Worm (Caenorhabditis elegans) whole organism, late embryonic: ENCODE data around the gene ints-7.

Source experiments
- F13H6.1 ChIP-seq: sonication (generic microtip); optimal IDR thresholded peaks from 2 replicates; lab custom pipeline; 2016; ENCODE audit warnings: missing genetic modification characterization, missing compliant biosample characterization
- ama-1 ChIP-seq: fragments of 150-350 bp; optimal IDR thresholded peaks from 2 replicates; lab custom pipeline; 2014
- ceh-30 ChIP-seq: fragments of 150-350 bp; optimal IDR thresholded peaks from 2 replicates; lab custom pipeline; 2014; ENCODE audit warnings: missing biosample characterization, missing genetic modification characterization
- ceh-6 ChIP-seq: fragments of 200-800 bp; sonication (Bioruptor generic); optimal IDR thresholded peaks from 2 replicates; lab custom pipeline; 2018; ENCODE audit warnings: mild to moderate bottlenecking, missing genetic modification characterization, missing compliant biosample characterization
- ceh-9 ChIP-seq: sonication (generic microtip); optimal IDR thresholded peaks from 2 replicates; lab custom pipeline; 2016; ENCODE audit warnings: mild to moderate bottlenecking, missing genetic modification characterization, inconsistent platforms, missing compliant biosample characterization
- che-1 ChIP-seq: sonication (generic microtip); optimal IDR thresholded peaks from 2 replicates; lab custom pipeline; 2016; ENCODE audit warnings: mild to moderate bottlenecking, missing genetic modification characterization, missing compliant biosample characterization
- elt-2 ChIP-seq: sonication (generic microtip); optimal IDR thresholded peaks from 2 replicates; lab custom pipeline; 2016; ENCODE audit warnings: missing genetic modification reagents, missing genetic modification characterization, missing compliant biosample characterization
- hlh-13 ChIP-seq: fragments of 200-800 bp; sonication (Bioruptor generic); optimal IDR thresholded peaks from 2 replicates; lab custom pipeline; 2018; ENCODE audit warnings: mild to moderate bottlenecking, missing genetic modification characterization, missing compliant biosample characterization
- npax-4 ChIP-seq: sonication (generic microtip); optimal IDR thresholded peaks from 2 replicates; lab custom pipeline; 2016; ENCODE audit warnings: missing genetic modification characterization, missing compliant biosample characterization
- pros-1 ChIP-seq: fragments of 150-350 bp; optimal IDR thresholded peaks from 2 replicates; lab custom pipeline; 2014; ENCODE audit warnings: missing biosample characterization, missing genetic modification reagents, missing genetic modification characterization
- sox-2 ChIP-seq: fragments of 200-800 bp; sonication (Bioruptor generic); IDR thresholded peaks from 2 replicates; pipeline ENCODE4 v1.3.6; 2022; ENCODE audit warnings: missing genetic modification reagents, missing genetic modification characterization, missing compliant biosample characterization

ce11 chrII:11634057-11634676 lies 51.5 kb downstream of the ints-7 start:
- TF ChIP-seq hlh-13 (GFP tag; lab: Kevin White, UChicago) (no peak), ama-1 (no peak), elt-2 (tag; lab: Kevin White, UChicago) (peak; percentile 54), ceh-6 (peak; percentile 42), ceh-30 (tag; lab: Kevin White, UChicago) (no peak), pros-1 (tag; lab: Kevin White, UChicago) (peak; percentile 80), che-1 (peak; percentile 18), npax-4 (tag; lab: Kevin White, UChicago) (no peak), ceh-9 (tag; lab: Kevin White, UChicago) (no peak), sox-2 (GFP tag; lab: Robert Waterston, UW) (peak; percentile 24; the same call in 1 of the 2 replicates), F13H6.1 (peak; percentile 67)
